Worm (Caenorhabditis elegans) whole organism, L2 larva: ENCODE measurements around the gene srh-18.

Experiments used
- C34F6.9 ChIP-seq: fragments of 150-350 bp; optimal IDR thresholded peaks from 2 replicates; lab custom pipeline; 2014; ENCODE audit warnings: missing biosample characterization, missing genetic modification characterization
- F13H6.1 ChIP-seq: sonication (generic microtip); optimal IDR thresholded peaks from 2 replicates; lab custom pipeline; 2016; ENCODE audit warnings: missing genetic modification characterization, missing compliant biosample characterization
- R02D3.7 ChIP-seq: fragments of 150-350 bp; optimal IDR thresholded peaks from 2 replicates; lab custom pipeline; 2014; ENCODE audit warnings: missing biosample characterization, missing genetic modification characterization
- Y55F3AM.14 ChIP-seq: fragments of 200-800 bp; sonication (Bioruptor generic); optimal IDR thresholded peaks from 2 replicates; lab custom pipeline; 2018; ENCODE audit warnings: mild to moderate bottlenecking, missing genetic modification characterization, missing compliant biosample characterization
- ZK546.5 ChIP-seq: sonication (generic microtip); optimal IDR thresholded peaks from 2 replicates; lab custom pipeline; 2017; ENCODE audit warnings: missing biosample characterization, missing genetic modification characterization
- alr-1 ChIP-seq: fragments of 150-350 bp; optimal IDR thresholded peaks from 2 replicates; lab custom pipeline; 2014; ENCODE audit warnings: missing biosample characterization, missing genetic modification characterization
- aly-2 ChIP-seq: fragments of 150-350 bp; optimal IDR thresholded peaks from 2 replicates; lab custom pipeline; 2014; ENCODE audit warnings: missing biosample characterization, missing genetic modification characterization
- ama-1 ChIP-seq: fragments of 150-350 bp; optimal IDR thresholded peaks from 2 replicates; lab custom pipeline; 2018; ENCODE audit warnings: inconsistent platforms
- blmp-1 ChIP-seq: sonication (generic microtip); optimal IDR thresholded peaks from 2 replicates; lab custom pipeline; 2017; ENCODE audit warnings: missing genetic modification characterization, mild to moderate bottlenecking, missing compliant biosample characterization, antibody characterized with exemption, moderate library complexity; ENCODE audit not compliant: insufficient read depth
- ceh-16 ChIP-seq: fragments of 150-350 bp; optimal IDR thresholded peaks from 2 replicates; lab custom pipeline; 2014; ENCODE audit warnings: missing biosample characterization, missing genetic modification characterization
- ceh-82 ChIP-seq: fragments of 150-350 bp; optimal IDR thresholded peaks from 2 replicates; lab custom pipeline; 2014; ENCODE audit warnings: missing biosample characterization, missing genetic modification characterization
- crh-2 ChIP-seq: sonication (generic microtip); optimal IDR thresholded peaks from 2 replicates; lab custom pipeline; 2017; ENCODE audit warnings: missing biosample characterization, missing genetic modification characterization
- dmd-4 ChIP-seq: sonication (generic microtip); optimal IDR thresholded peaks from 2 replicates; lab custom pipeline; 2017; ENCODE audit warnings: missing biosample characterization, missing genetic modification characterization
- egl-27 ChIP-seq: sonication (generic microtip); optimal IDR thresholded peaks from 3 replicates; lab custom pipeline; 2017; ENCODE audit warnings: missing biosample characterization, missing genetic modification reagents, missing genetic modification characterization
- elt-1 ChIP-seq: fragments of 150-350 bp; optimal IDR thresholded peaks from 2 replicates; lab custom pipeline; 2014; ENCODE audit warnings: missing biosample characterization, missing genetic modification characterization
- elt-3 ChIP-seq: sonication (generic microtip); optimal IDR thresholded peaks from 2 replicates; lab custom pipeline; 2017; ENCODE audit warnings: missing biosample characterization, missing genetic modification characterization
- fos-1 ChIP-seq: fragments of 150-350 bp; optimal IDR thresholded peaks from 2 replicates; lab custom pipeline; 2014; ENCODE audit warnings: missing biosample characterization, missing genetic modification characterization
- gmeb-1 ChIP-seq: fragments of 150-350 bp; optimal IDR thresholded peaks from 2 replicates; lab custom pipeline; 2014; ENCODE audit warnings: missing biosample characterization, missing genetic modification characterization
- lin-11 ChIP-seq: fragments of 150-350 bp; sonication (generic microtip); optimal IDR thresholded peaks from 2 replicates; lab custom pipeline; 2014; ENCODE audit warnings: missing biosample characterization, missing genetic modification characterization, inconsistent platforms, mixed read lengths
- lin-13 ChIP-seq: fragments of 150-350 bp; optimal IDR thresholded peaks from 2 replicates; lab custom pipeline; 2014; ENCODE audit warnings: missing biosample characterization, missing genetic modification reagents, missing genetic modification characterization
- lin-39 ChIP-seq: fragments of 150-350 bp; optimal IDR thresholded peaks from 2 replicates; lab custom pipeline; 2014; ENCODE audit warnings: missing biosample characterization, missing genetic modification reagents, missing genetic modification characterization
- lsy-2 ChIP-seq, 2 experiments: fragments of 150-350 bp in 1 of 2; sonication (generic microtip) in 1 of 2; optimal IDR thresholded peaks; 2 replicates each; lab custom pipeline; 2014 to 2017; ENCODE audit warnings: missing biosample characterization in 2 of 2, missing genetic modification characterization in 2 of 2
- mab-5 ChIP-seq: fragments of 150-350 bp; optimal IDR thresholded peaks from 2 replicates; lab custom pipeline; 2014; ENCODE audit warnings: missing biosample characterization, missing genetic modification characterization
- mbf-1 ChIP-seq: sonication (generic microtip); optimal IDR thresholded peaks from 2 replicates; lab custom pipeline; 2017; ENCODE audit warnings: missing biosample characterization, missing genetic modification characterization
- mdl-1 ChIP-seq, 2 experiments: fragments of 150-350 bp in 1 of 2; sonication (generic microtip) in 1 of 2; optimal IDR thresholded peaks; 2 replicates each; lab custom pipeline; 2017; ENCODE audit warnings: missing biosample characterization in 2 of 2, missing genetic modification characterization in 2 of 2
- nhr-10 ChIP-seq: sonication (generic microtip); optimal IDR thresholded peaks from 2 replicates; lab custom pipeline; 2017; ENCODE audit warnings: missing biosample characterization, missing genetic modification characterization
- nhr-12 ChIP-seq: fragments of 150-350 bp; optimal IDR thresholded peaks from 2 replicates; lab custom pipeline; 2014; ENCODE audit warnings: missing biosample characterization, missing genetic modification characterization
- nhr-21 ChIP-seq: fragments of 150-350 bp; optimal IDR thresholded peaks from 2 replicates; lab custom pipeline; 2014; ENCODE audit warnings: missing biosample characterization, missing genetic modification characterization
- nhr-23 ChIP-seq: fragments of 150-350 bp; optimal IDR thresholded peaks from 2 replicates; lab custom pipeline; 2014; ENCODE audit warnings: missing biosample characterization, missing genetic modification reagents, missing genetic modification characterization
- nhr-237 ChIP-seq: fragments of 150-350 bp; optimal IDR thresholded peaks from 2 replicates; lab custom pipeline; 2014; ENCODE audit warnings: missing biosample characterization, missing genetic modification characterization
- nhr-25 ChIP-seq: fragments of 150-350 bp; sonication (generic microtip); optimal IDR thresholded peaks from 3 replicates; lab custom pipeline; 2014; ENCODE audit warnings: missing biosample characterization, missing genetic modification characterization
- nhr-6 ChIP-seq: fragments of 150-350 bp; optimal IDR thresholded peaks from 2 replicates; lab custom pipeline; 2014; ENCODE audit warnings: missing biosample characterization, missing genetic modification characterization
- nhr-77 ChIP-seq: fragments of 150-350 bp; optimal IDR thresholded peaks from 2 replicates; lab custom pipeline; 2014; ENCODE audit warnings: missing biosample characterization, missing genetic modification characterization
- peb-1 ChIP-seq: fragments of 150-350 bp; optimal IDR thresholded peaks from 2 replicates; lab custom pipeline; 2014; ENCODE audit warnings: missing biosample characterization, missing genetic modification characterization
- sem-4 ChIP-seq: fragments of 150-350 bp; optimal IDR thresholded peaks from 2 replicates; lab custom pipeline; 2014; ENCODE audit warnings: missing biosample characterization, missing genetic modification reagents, missing genetic modification characterization
- skn-1 ChIP-seq: sonication (generic microtip); optimal IDR thresholded peaks from 2 replicates; lab custom pipeline; 2017; ENCODE audit warnings: missing biosample characterization, missing genetic modification characterization
- sma-3 ChIP-seq: sonication (generic microtip); optimal IDR thresholded peaks from 2 replicates; lab custom pipeline; 2016; ENCODE audit warnings: missing genetic modification reagents, missing genetic modification characterization, missing compliant biosample characterization
- sma-9 ChIP-seq, 2 experiments: fragments of 150-350 bp in 1 of 2; sonication (generic microtip) in 1 of 2; optimal IDR thresholded peaks; 2 replicates each; lab custom pipeline; 2014 to 2016; ENCODE audit warnings: missing genetic modification characterization in 2 of 2, mild to moderate bottlenecking in 1 of 2, missing biosample characterization in 1 of 2, missing compliant biosample characterization in 1 of 2, missing genetic modification reagents in 1 of 2, moderate library complexity in 1 of 2
- snpc-4 ChIP-seq: fragments of 150-350 bp; optimal IDR thresholded peaks from 2 replicates; lab custom pipeline; 2014; ENCODE audit warnings: missing biosample characterization, missing genetic modification characterization
- unc-39 ChIP-seq: fragments of 150-350 bp; optimal IDR thresholded peaks from 2 replicates; lab custom pipeline; 2014; ENCODE audit warnings: missing biosample characterization, missing genetic modification characterization
- unc-55 ChIP-seq: fragments of 150-350 bp; sonication (generic microtip); optimal IDR thresholded peaks from 3 replicates; lab custom pipeline; 2014; ENCODE audit warnings: missing biosample characterization, missing genetic modification reagents, missing genetic modification characterization
- unc-62 ChIP-seq: fragments of 150-350 bp; optimal IDR thresholded peaks from 2 replicates; lab custom pipeline; 2014; ENCODE audit warnings: missing biosample characterization, missing genetic modification reagents, missing genetic modification characterization
- zag-1 ChIP-seq: fragments of 150-350 bp; optimal IDR thresholded peaks from 2 replicates; lab custom pipeline; 2014; ENCODE audit warnings: missing biosample characterization, missing genetic modification characterization
- ztf-11 ChIP-seq: sonication (generic microtip); optimal IDR thresholded peaks from 2 replicates; lab custom pipeline; 2017; ENCODE audit warnings: missing biosample characterization, missing genetic modification characterization
- ztf-4 ChIP-seq: fragments of 150-350 bp; optimal IDR thresholded peaks from 2 replicates; lab custom pipeline; 2014; ENCODE audit warnings: missing biosample characterization, missing genetic modification characterization

The srh-18 gene

DNA sequence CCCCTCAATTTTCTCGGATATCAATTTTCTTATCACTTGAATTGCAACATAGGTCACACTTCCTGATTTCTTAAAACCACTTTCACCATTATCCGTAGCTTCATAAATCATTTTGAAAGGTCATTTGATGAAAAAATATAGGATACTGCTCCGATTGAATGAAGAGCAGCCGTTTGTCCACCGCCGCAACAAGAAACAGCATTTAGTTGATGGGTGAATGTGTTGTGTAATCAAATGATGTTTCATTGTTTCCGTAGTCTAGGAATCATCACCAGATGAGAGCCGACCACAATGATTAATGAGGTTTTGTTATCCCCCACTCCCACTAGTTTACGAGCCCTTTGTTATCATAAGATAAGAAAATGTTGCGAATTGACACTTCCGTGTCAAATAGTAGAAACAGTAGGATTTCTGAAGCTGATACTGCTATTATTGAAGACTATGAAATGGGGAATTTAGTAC is 27.6 kb downstream of the srh-18 start, which contains the start of gene twk-43:
twk-43 (plus strand) TSS at position 412 of the 462 bp plus-strand sequence.
- TF ChIP-seq dmd-4 (tag; lab: Kevin White, UChicago), result no peak
- no peak for TF ChIP-seq sma-3
- no peak for TF ChIP-seq gmeb-1 (tag; lab: Kevin White, UChicago)
- TF ChIP-seq nhr-21 (tag; lab: Kevin White, UChicago), result no peak
- no peak for TF ChIP-seq lin-13 (GFP tag; lab: Kevin White, UChicago)
- TF ChIP-seq nhr-12, result no peak
- no peak for TF ChIP-seq mbf-1
- TF ChIP-seq mab-5 (tag; lab: Kevin White, UChicago), result peak; percentile 75
- TF ChIP-seq lin-39 (tag; lab: Kevin White, UChicago), result no peak
- TF ChIP-seq egl-27, result no peak
- no peak for TF ChIP-seq ceh-16 (tag; lab: Kevin White, UChicago)
- TF ChIP-seq nhr-237, result no peak
- TF ChIP-seq mdl-1 (tag; optimal IDR thresholded peaks at IDR 0.05; lab: Kevin White, UChicago), result no peak
- TF ChIP-seq nhr-6, result no peak
- no peak for TF ChIP-seq ceh-82 (tag; lab: Kevin White, UChicago)
- TF ChIP-seq sem-4 (tag; lab: Kevin White, UChicago), result peak; percentile 54
- TF ChIP-seq skn-1 (tag; lab: Kevin White, UChicago), result no peak
- TF ChIP-seq unc-55 (GFP tag; lab: Kevin White, UChicago), result no peak
- no peak for TF ChIP-seq ama-1
- no peak for TF ChIP-seq nhr-25
- peak; percentile 19 for TF ChIP-seq F13H6.1
- no peak for TF ChIP-seq Y55F3AM.14
- no peak for TF ChIP-seq ztf-11 (tag; lab: Kevin White, UChicago)
- peak; percentile 13 for TF ChIP-seq sma-9 (GFP tag; optimal IDR thresholded peaks at IDR 0.05; lab: Kevin White, UChicago)
- no peak for TF ChIP-seq sma-9 (tag; optimal IDR thresholded peaks at IDR 0.05; lab: Kevin White, UChicago)
- TF ChIP-seq unc-39 (tag; lab: Kevin White, UChicago), result no peak
- no peak for TF ChIP-seq lin-11 (tag; lab: Kevin White, UChicago)
- no peak for TF ChIP-seq ZK546.5 (tag; lab: Kevin White, UChicago)
- TF ChIP-seq snpc-4 (tag; lab: Kevin White, UChicago), result no peak
- no peak for TF ChIP-seq nhr-10 (tag; lab: Kevin White, UChicago)
- TF ChIP-seq peb-1, result no peak
- no peak for TF ChIP-seq lsy-2 (tag; optimal IDR thresholded peaks at IDR 0.05; lab: Kevin White, UChicago)
- TF ChIP-seq nhr-77 (tag; lab: Kevin White, UChicago), result no peak
- no peak for TF ChIP-seq blmp-1 (tag; lab: Kevin White, UChicago)
- TF ChIP-seq, all 48 proteins: peak for 4

ce11 chrV:13350302-13350701 is 32.0 kb downstream of the srh-18 start:
- TF ChIP-seq crh-2 (tag; lab: Kevin White, UChicago) (no peak), elt-3 (no peak), lin-39 (tag; lab: Kevin White, UChicago) (no peak), gmeb-1 (tag; lab: Kevin White, UChicago) (no peak), nhr-12 (no peak), sma-3 (no peak), zag-1 (tag; lab: Kevin White, UChicago) (no peak), mbf-1 (no peak), lsy-2 (tag; optimal IDR thresholded peaks at IDR 0.05; lab: Kevin White, UChicago) (no peak), nhr-23 (tag; lab: Kevin White, UChicago) (no peak), nhr-21 (tag; lab: Kevin White, UChicago) (no peak), R02D3.7 (tag; lab: Kevin White, UChicago) (no peak)

ce11 chrV:13351773-13352172 is 33.5 kb downstream of the srh-18 start:
- no peak for TF ChIP-seq snpc-4 (tag; lab: Kevin White, UChicago)
- TF ChIP-seq unc-55 (GFP tag; lab: Kevin White, UChicago), result peak; percentile 66
- TF ChIP-seq mbf-1, result no peak
- no peak for TF ChIP-seq unc-39 (tag; lab: Kevin White, UChicago)
- no peak for TF ChIP-seq aly-2 (tag; lab: Kevin White, UChicago)
- no peak for TF ChIP-seq ztf-11 (tag; lab: Kevin White, UChicago)
- no peak for TF ChIP-seq nhr-10 (tag; lab: Kevin White, UChicago)
- TF ChIP-seq zag-1 (tag; lab: Kevin White, UChicago), result no peak
- TF ChIP-seq ceh-82 (tag; lab: Kevin White, UChicago), result no peak
- TF ChIP-seq mab-5 (tag; lab: Kevin White, UChicago), result peak; percentile 91
- TF ChIP-seq sem-4 (tag; lab: Kevin White, UChicago), result no peak
- TF ChIP-seq egl-27, result peak; percentile 18
- TF ChIP-seq nhr-21 (tag; lab: Kevin White, UChicago), result no peak
- TF ChIP-seq nhr-25, result no peak
- no peak for TF ChIP-seq blmp-1 (tag; lab: Kevin White, UChicago)
- no peak for TF ChIP-seq crh-2 (tag; lab: Kevin White, UChicago)
- no peak for TF ChIP-seq nhr-237
- no peak for TF ChIP-seq ama-1
- no peak for TF ChIP-seq ztf-4 (tag; lab: Kevin White, UChicago)
- TF ChIP-seq lin-39 (tag; lab: Kevin White, UChicago), result peak; percentile 33
- no peak for TF ChIP-seq lin-13 (GFP tag; lab: Kevin White, UChicago)
- TF ChIP-seq nhr-12, result no peak
- no peak for TF ChIP-seq peb-1
- no peak for TF ChIP-seq Y55F3AM.14
- TF ChIP-seq elt-3, result no peak
- no peak for TF ChIP-seq skn-1 (tag; lab: Kevin White, UChicago)
- TF ChIP-seq alr-1 (tag; lab: Kevin White, UChicago), result no peak
- TF ChIP-seq ceh-16 (tag; lab: Kevin White, UChicago), result no peak
- peak in 1 of 2 experiments; percentile 22 for TF ChIP-seq lsy-2 (tag; optimal IDR thresholded peaks at IDR 0.05; lab: Kevin White, UChicago)
- no peak for TF ChIP-seq elt-1
- no peak for TF ChIP-seq C34F6.9 (tag; lab: Kevin White, UChicago)
- no peak for TF ChIP-seq dmd-4 (tag; lab: Kevin White, UChicago)
- TF ChIP-seq sma-3, result no peak
- no peak for TF ChIP-seq fos-1 (tag; lab: Kevin White, UChicago)
- TF ChIP-seq unc-62 (GFP tag; lab: Kevin White, UChicago), result peak; percentile 58
- TF ChIP-seq mdl-1 (tag; optimal IDR thresholded peaks at IDR 0.05; lab: Kevin White, UChicago), result no peak
- no peak for TF ChIP-seq nhr-6
